Fruit fly (Drosophila melanogaster): ENCODE results near the gene CG9853.

Gene CG9853

dm6 chr3R:4428585-4429464 is 27.0 kb upstream of the CG9853 start, which contains the start of gene srl (continued):
- no peak for TF ChIP-seq gcm2 (GFP tag; optimal IDR thresholded peaks at IDR 0.05)
- no peak for TF ChIP-seq CG17359 (tag; optimal IDR thresholded peaks at IDR 0.05)
- TF ChIP-seq oc (tag; optimal IDR thresholded peaks at IDR 0.05): no peak
- TF ChIP-seq CG10462 (GFP tag; optimal IDR thresholded peaks at IDR 0.05): no peak
- peak; percentile 51 for TF ChIP-seq CG34376 (GFP tag; optimal IDR thresholded peaks at IDR 0.05)
- no peak for TF ChIP-seq pho (GFP tag; optimal IDR thresholded peaks at IDR 0.05)
- no peak for TF ChIP-seq CG13296 (GFP tag; optimal IDR thresholded peaks at IDR 0.05)
- peak; percentile 33 for TF ChIP-seq phol (tag; optimal IDR thresholded peaks at IDR 0.05)
- TF ChIP-seq Taf1 (GFP tag; IDR thresholded peaks at IDR 0.05): no peak
- TF ChIP-seq CG16813 (GFP tag; IDR thresholded peaks at IDR 0.05; ENCODE audit: partially characterized antibody): 0 out of 3 replicates have a peak, but pooled peaks have one; percentile 19
- peak; percentile 32; the same call in 2 of the 3 replicates for TF ChIP-seq Dbx (GFP tag; IDR thresholded peaks at IDR 0.05)
- TF ChIP-seq Six4 (GFP tag; optimal IDR thresholded peaks at IDR 0.05): no peak
- no peak for TF ChIP-seq CG15479 (GFP tag; optimal IDR thresholded peaks at IDR 0.05)
- TF ChIP-seq Med (GFP tag): peak; percentile 86
- no peak for TF ChIP-seq Trl (optimal IDR thresholded peaks at IDR 0.05)
- TF ChIP-seq Trl (GFP tag; optimal IDR thresholded peaks at IDR 0.05): no peak
- no peak for TF ChIP-seq cad (GFP tag; optimal IDR thresholded peaks at IDR 0.05)
- no peak for TF ChIP-seq Dad (GFP tag; optimal IDR thresholded peaks at IDR 0.05)
- TF ChIP-seq kni (GFP tag; optimal IDR thresholded peaks at IDR 0.05): no peak
- TF ChIP-seq Fer2 (tag; optimal IDR thresholded peaks at IDR 0.05): no peak
- TF ChIP-seq CG4424 (GFP tag; optimal IDR thresholded peaks at IDR 0.05): no peak
- TF ChIP-seq Hr39 (optimal IDR thresholded peaks at IDR 0.05): no peak
- no peak for TF ChIP-seq ab (GFP tag; optimal IDR thresholded peaks at IDR 0.05)
- no peak for TF ChIP-seq NFAT (GFP tag; IDR thresholded peaks at IDR 0.05)
- TF ChIP-seq CG15269 (tag; optimal IDR thresholded peaks at IDR 0.05): no peak
- no peak for TF ChIP-seq eyg (GFP tag; optimal IDR thresholded peaks at IDR 0.05)
- peak; percentile 98 for TF ChIP-seq dm (GFP tag; optimal IDR thresholded peaks at IDR 0.05)
- peak; percentile 97 for TF ChIP-seq bigmax (GFP tag; optimal IDR thresholded peaks at IDR 0.05)
- no peak for TF ChIP-seq CG3065 (GFP tag; optimal IDR thresholded peaks at IDR 0.05)
- no peak for TF ChIP-seq jigr1 (GFP tag; IDR thresholded peaks at IDR 0.05)
- no peak for TF ChIP-seq exex (tag; optimal IDR thresholded peaks at IDR 0.05)
- TF ChIP-seq Aef1 (GFP tag; IDR thresholded peaks at IDR 0.05): no peak
- no peak for TF ChIP-seq gro (GFP tag; optimal IDR thresholded peaks at IDR 0.05)
- no peak for TF ChIP-seq schlank (tag; optimal IDR thresholded peaks at IDR 0.05)
- TF ChIP-seq CG9215 (GFP tag; IDR thresholded peaks at IDR 0.05): no peak
- no peak for TF ChIP-seq mam (GFP tag; optimal IDR thresholded peaks at IDR 0.05)
- peak; percentile 71 for TF ChIP-seq CG12659 (GFP tag; optimal IDR thresholded peaks at IDR 0.05)
- no peak for TF ChIP-seq sim (GFP tag; IDR thresholded peaks at IDR 0.05)
- no peak for TF ChIP-seq CG11695 (GFP tag; IDR thresholded peaks at IDR 0.05)
- TF ChIP-seq Gug (GFP tag; IDR thresholded peaks at IDR 0.05): no peak
- no peak for TF ChIP-seq H15 (GFP tag; IDR thresholded peaks at IDR 0.05)

dm6 chr3R:4426730-4427129 is 24.9 kb upstream of the CG9853 start, which contains the start of gene CG31525:
Gene CG31525 (plus strand): TSS chr3R:4427030.
- TF ChIP-seq CG30403 (GFP tag; optimal IDR thresholded peaks at IDR 0.05) (no peak), CG34376 (GFP tag; optimal IDR thresholded peaks at IDR 0.05) (no peak), lmd (GFP tag; IDR thresholded peaks at IDR 0.05) (no peak), wdn (GFP tag; IDR thresholded peaks at IDR 0.05) (no peak), pho (GFP tag; optimal IDR thresholded peaks at IDR 0.05) (no peak), CG8359 (GFP tag; optimal IDR thresholded peaks at IDR 0.05; ENCODE audit: borderline replicate concordance) (no peak), phol (tag; optimal IDR thresholded peaks at IDR 0.05) (no peak), Eip74EF (GFP tag; optimal IDR thresholded peaks at IDR 0.05) (no peak), MESR4 (GFP tag; optimal IDR thresholded peaks at IDR 0.05) (no peak), Doc3 (GFP tag; IDR thresholded peaks at IDR 0.05; ENCODE audit: partially characterized antibody) (no peak), klu (GFP tag; IDR thresholded peaks at IDR 0.05) (no peak)

Measured in whole organism, embryonic.